Worm (Caenorhabditis elegans) whole organism, L2 larva: ENCODE data around the gene F26G1.11.

Experiments
- F13H6.1 ChIP-seq: sonication (generic microtip); optimal IDR thresholded peaks from 2 replicates; lab custom pipeline; 2016; ENCODE audit warnings: missing genetic modification characterization, missing compliant biosample characterization
- alr-1 ChIP-seq: fragments of 150-350 bp; optimal IDR thresholded peaks from 2 replicates; lab custom pipeline; 2014; ENCODE audit warnings: missing biosample characterization, missing genetic modification characterization
- ama-1 ChIP-seq: fragments of 150-350 bp; optimal IDR thresholded peaks from 2 replicates; lab custom pipeline; 2018; ENCODE audit warnings: inconsistent platforms
- egl-27 ChIP-seq: sonication (generic microtip); optimal IDR thresholded peaks from 3 replicates; lab custom pipeline; 2017; ENCODE audit warnings: missing biosample characterization, missing genetic modification reagents, missing genetic modification characterization
- lin-11 ChIP-seq: fragments of 150-350 bp; sonication (generic microtip); optimal IDR thresholded peaks from 2 replicates; lab custom pipeline; 2014; ENCODE audit warnings: missing biosample characterization, missing genetic modification characterization, inconsistent platforms, mixed read lengths
- lin-13 ChIP-seq: fragments of 150-350 bp; optimal IDR thresholded peaks from 2 replicates; lab custom pipeline; 2014; ENCODE audit warnings: missing biosample characterization, missing genetic modification reagents, missing genetic modification characterization
- nhr-237 ChIP-seq: fragments of 150-350 bp; optimal IDR thresholded peaks from 2 replicates; lab custom pipeline; 2014; ENCODE audit warnings: missing biosample characterization, missing genetic modification characterization
- snpc-4 ChIP-seq: fragments of 150-350 bp; optimal IDR thresholded peaks from 2 replicates; lab custom pipeline; 2014; ENCODE audit warnings: missing biosample characterization, missing genetic modification characterization
- unc-39 ChIP-seq: fragments of 150-350 bp; optimal IDR thresholded peaks from 2 replicates; lab custom pipeline; 2014; ENCODE audit warnings: missing biosample characterization, missing genetic modification characterization
- unc-62 ChIP-seq: fragments of 150-350 bp; optimal IDR thresholded peaks from 2 replicates; lab custom pipeline; 2014; ENCODE audit warnings: missing biosample characterization, missing genetic modification reagents, missing genetic modification characterization
- zag-1 ChIP-seq: fragments of 150-350 bp; optimal IDR thresholded peaks from 2 replicates; lab custom pipeline; 2014; ENCODE audit warnings: missing biosample characterization, missing genetic modification characterization
- ztf-4 ChIP-seq: fragments of 150-350 bp; optimal IDR thresholded peaks from 2 replicates; lab custom pipeline; 2014; ENCODE audit warnings: missing biosample characterization, missing genetic modification characterization

DNA sequence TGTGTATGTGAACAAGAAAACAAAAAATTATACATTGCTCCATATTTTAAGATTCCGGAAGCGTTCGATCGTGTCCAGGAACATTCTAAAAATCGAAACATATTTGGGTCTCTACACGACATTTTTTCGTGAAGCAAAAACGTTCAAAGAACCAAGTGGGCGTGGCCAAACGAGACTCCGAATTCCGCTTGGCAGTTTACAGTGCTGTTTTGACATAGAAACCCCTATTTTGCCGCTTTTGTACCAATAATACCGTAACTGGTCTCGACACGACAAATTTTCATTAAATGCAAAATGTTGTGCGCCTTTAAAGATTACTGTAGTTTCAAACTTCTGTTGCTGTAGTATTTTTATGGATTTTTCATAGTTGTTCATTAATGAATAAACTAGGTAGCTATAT is 21.3 kb upstream of the F26G1.11 start:
- TF ChIP-seq unc-62 (GFP tag; lab: Kevin White, UChicago) = no peak
- TF ChIP-seq F13H6.1 = no peak
- no peak for TF ChIP-seq alr-1 (tag; lab: Kevin White, UChicago)
- no peak for TF ChIP-seq egl-27 (tag; lab: Kevin White, UChicago)
- TF ChIP-seq ama-1 = no peak
- no peak for TF ChIP-seq nhr-237 (tag; lab: Kevin White, UChicago)
- TF ChIP-seq zag-1 (tag; lab: Kevin White, UChicago) = no peak
- no peak for TF ChIP-seq ztf-4 (tag; lab: Kevin White, UChicago)
- no peak for TF ChIP-seq snpc-4 (tag; lab: Kevin White, UChicago)
- TF ChIP-seq lin-13 (GFP tag; lab: Kevin White, UChicago) = no peak
- TF ChIP-seq unc-39 (tag; lab: Kevin White, UChicago) = no peak
- no peak for TF ChIP-seq lin-11 (tag; lab: Kevin White, UChicago)
